Worm (Caenorhabditis elegans): ENCODE results near the gene F31A3.5.

The F31A3.5 gene

DNA sequence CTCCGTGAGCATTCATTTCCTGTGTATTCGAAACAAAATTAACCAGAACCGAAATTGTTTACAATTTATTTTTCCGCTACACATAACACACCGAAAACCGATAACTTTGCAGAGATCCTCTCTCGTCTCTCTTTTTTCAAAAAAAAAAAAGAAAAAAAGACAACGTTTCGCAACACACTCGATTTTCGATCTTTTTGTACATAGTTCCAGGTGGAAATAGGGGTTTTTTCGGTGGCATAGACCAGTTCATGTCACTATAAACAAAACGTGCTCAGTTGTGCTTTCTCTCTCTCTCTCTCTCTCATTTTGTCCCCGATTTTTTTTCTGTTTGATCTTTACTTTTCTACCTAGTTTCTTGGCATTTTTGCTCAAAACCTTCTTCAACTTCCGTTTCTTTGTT is 49.0 kb downstream of the F31A3.5 start:
- TF ChIP-seq fkh-8 (tag; optimal IDR thresholded peaks at IDR 0.05) (peak; percentile 1), fkh-4 (tag; optimal IDR thresholded peaks at IDR 0.05; ENCODE audit: borderline replicate concordance) (no peak), unc-62 (GFP tag; optimal IDR thresholded peaks at IDR 0.05) (no peak), nhr-20 (tag; optimal IDR thresholded peaks at IDR 0.05) (no peak), skn-1 (tag; optimal IDR thresholded peaks at IDR 0.05) (peak; percentile 13), nhr-85 (tag) (no peak), ceh-82 (tag; optimal IDR thresholded peaks at IDR 0.05) (peak in 1 of 3 experiments; percentile 18), pqm-1 (tag; optimal IDR thresholded peaks at IDR 0.05) (no peak), nhr-77 (tag; optimal IDR thresholded peaks at IDR 0.05) (peak; percentile 5), tbx-2 (tag; optimal IDR thresholded peaks at IDR 0.05) (no peak), efl-1 (optimal IDR thresholded peaks at IDR 0.05) (no peak), efl-1 (GFP tag; optimal IDR thresholded peaks at IDR 0.05 in 1 of 2) (peak in 1 of 2 experiments; percentile 3), unc-30 (tag; optimal IDR thresholded peaks at IDR 0.05) (no peak), lin-14 (GFP tag; optimal IDR thresholded peaks at IDR 0.05) (peak; percentile 27), elt-3 (tag; optimal IDR thresholded peaks at IDR 0.05) (no peak)

DNA sequence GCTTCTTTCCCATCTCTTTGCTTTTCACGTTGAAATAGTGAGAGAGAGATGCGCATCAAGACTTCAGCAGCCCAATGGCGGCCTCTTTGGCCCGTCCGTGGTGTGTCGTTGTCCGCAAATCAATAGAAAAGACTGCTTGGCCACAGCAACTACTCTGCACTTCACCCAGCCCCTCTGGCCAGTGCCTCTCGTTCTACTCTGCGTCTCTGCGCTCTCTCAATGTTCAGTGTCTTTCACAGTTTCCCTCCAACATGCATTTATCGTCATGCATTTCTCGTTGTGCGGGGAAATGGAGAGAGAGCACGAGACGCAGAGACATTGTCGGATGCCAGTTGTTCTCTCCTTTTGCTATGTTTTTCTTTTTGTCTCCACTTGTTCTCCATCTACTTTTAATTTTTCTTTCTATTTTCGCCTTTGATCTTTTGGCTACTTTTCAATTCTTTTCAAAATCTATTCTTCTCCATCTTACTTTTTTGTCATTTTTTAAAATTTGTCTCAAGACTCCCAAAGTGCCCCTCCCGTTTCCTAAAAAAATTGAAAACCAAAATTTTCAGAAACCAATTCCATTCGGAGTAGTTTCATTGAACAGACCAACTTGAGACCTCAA is 49.8 kb downstream of the F31A3.5 start, which contains the start of gene nhr-1:
Gene nhr-1, plus strand, starts transcription at position 557 of the 607 bp plus-strand sequence.
- TF ChIP-seq irx-1 (tag; optimal IDR thresholded peaks at IDR 0.05), result peak; percentile 47
- TF ChIP-seq lin-14 (GFP tag; optimal IDR thresholded peaks at IDR 0.05), result peak; percentile 98
- TF ChIP-seq mef-2 (tag; optimal IDR thresholded peaks at IDR 0.05), result peak; percentile 74
- peak; percentile 24 for TF ChIP-seq sup-37 (GFP tag; optimal IDR thresholded peaks at IDR 0.05)
- TF ChIP-seq isw-1 (GFP tag; IDR thresholded peaks at IDR 0.05), result peak; percentile 38
- no peak for TF ChIP-seq pqm-1 (tag; optimal IDR thresholded peaks at IDR 0.05)
- peak; percentile 72 for TF ChIP-seq fkh-10 (GFP tag; optimal IDR thresholded peaks at IDR 0.05)
- no peak for TF ChIP-seq unc-30 (tag; optimal IDR thresholded peaks at IDR 0.05)
- TF ChIP-seq zag-1 (tag; optimal IDR thresholded peaks at IDR 0.05), result peak; percentile 46
- TF ChIP-seq C16A3.4 (tag; optimal IDR thresholded peaks at IDR 0.05), result peak; percentile 69
- TF ChIP-seq elt-3 (tag; optimal IDR thresholded peaks at IDR 0.05), result peak in 2 of 6 experiments; percentile 52 to 61
- no peak for TF ChIP-seq ama-1 (optimal IDR thresholded peaks at IDR 0.05)
- TF ChIP-seq lir-3 (tag; optimal IDR thresholded peaks at IDR 0.05; ENCODE audit: poor library complexity), result peak; percentile 59
- TF ChIP-seq ceh-82 (tag; optimal IDR thresholded peaks at IDR 0.05), result peak; percentile 69 to 81 (median 79)
- peak in 2 of 3 experiments; percentile 34 to 35 for TF ChIP-seq dpl-1 (GFP tag; optimal IDR thresholded peaks at IDR 0.05)
- no peak for TF ChIP-seq pax-3 (tag; optimal IDR thresholded peaks at IDR 0.05)
- no peak for TF ChIP-seq nhr-76 (tag; optimal IDR thresholded peaks at IDR 0.05)
- peak; percentile 25 for TF ChIP-seq nhr-237 (tag; optimal IDR thresholded peaks at IDR 0.05)
- TF ChIP-seq mab-9 (GFP tag; IDR thresholded peaks at IDR 0.05), result no peak
- TF ChIP-seq ceh-90 (tag; optimal IDR thresholded peaks at IDR 0.05), result no peak
- TF ChIP-seq tbx-2 (tag; optimal IDR thresholded peaks at IDR 0.05), result peak; percentile 89
- TF ChIP-seq vab-15 (tag; optimal IDR thresholded peaks at IDR 0.05), result no peak
- TF ChIP-seq mdl-1 (tag; optimal IDR thresholded peaks at IDR 0.05), result peak; percentile 41 to 92
- TF ChIP-seq ceh-63 (GFP tag; optimal IDR thresholded peaks at IDR 0.05), result peak; percentile 4
- TF ChIP-seq tlp-1 (tag; optimal IDR thresholded peaks at IDR 0.05), result no peak
- TF ChIP-seq mep-1 (tag; optimal IDR thresholded peaks at IDR 0.05), result peak; percentile 86
- no peak for TF ChIP-seq hpl-2 (GFP tag; optimal IDR thresholded peaks at IDR 0.05)
- TF ChIP-seq zip-4 (GFP tag; optimal IDR thresholded peaks at IDR 0.05), result peak; percentile 22
- TF ChIP-seq sox-4 (tag; optimal IDR thresholded peaks at IDR 0.05), result no peak
- TF ChIP-seq efl-3 (GFP tag; optimal IDR thresholded peaks at IDR 0.05), result no peak
- peak; percentile 64 for TF ChIP-seq skn-1 (tag; optimal IDR thresholded peaks at IDR 0.05)
- no peak for TF ChIP-seq pag-3 (tag; optimal IDR thresholded peaks at IDR 0.05; ENCODE audit: borderline replicate concordance, insufficient read depth)
- TF ChIP-seq C04F5.9 (tag; optimal IDR thresholded peaks at IDR 0.05), result no peak
- TF ChIP-seq unc-62 (GFP tag; optimal IDR thresholded peaks at IDR 0.05), result no peak
- TF ChIP-seq lsy-2 (tag; optimal IDR thresholded peaks at IDR 0.05), result peak; percentile 74 to 88
- TF ChIP-seq elt-2 (tag; optimal IDR thresholded peaks at IDR 0.05), result peak; percentile 20
- TF ChIP-seq hlh-17 (GFP tag; optimal IDR thresholded peaks at IDR 0.05; ENCODE audit: borderline replicate concordance), result no peak
- peak; percentile 29 for TF ChIP-seq snpc-4 (tag; optimal IDR thresholded peaks at IDR 0.05)
- TF ChIP-seq xbp-1 (tag; optimal IDR thresholded peaks at IDR 0.05), result peak; percentile 76
- no peak for TF ChIP-seq nhr-84 (tag; optimal IDR thresholded peaks at IDR 0.05)
- no peak for TF ChIP-seq lin-15B (tag; optimal IDR thresholded peaks at IDR 0.05)
- TF ChIP-seq grh-1 (GFP tag; IDR thresholded peaks at IDR 0.05), result peak; percentile 44; the same call in 1 of the 2 replicates
- TF ChIP-seq nhr-12 (tag; optimal IDR thresholded peaks at IDR 0.05), result no peak
